Worm (Caenorhabditis elegans) whole organism, young adult: ENCODE measurements around the gene T05H10.4.

Experiments
- B0261.1 ChIP-seq: sonication (generic microtip); optimal IDR thresholded peaks from 2 replicates; lab custom pipeline; 2016; ENCODE audit warnings: mild to moderate bottlenecking, missing genetic modification characterization, moderate library complexity, missing compliant biosample characterization
- B0336.3 ChIP-seq: fragments of 200-800 bp; sonication (Bioruptor generic); IDR thresholded peaks from 2 replicates; pipeline ENCODE4 v1.3.6; 2022; ENCODE audit warnings: missing genetic modification characterization, missing compliant biosample characterization
- F37B4.10 ChIP-seq: fragments of 200-800 bp; sonication (Bioruptor generic); IDR thresholded peaks from 2 replicates; pipeline ENCODE4 v1.3.6; 2022; ENCODE audit warnings: missing genetic modification characterization, missing compliant biosample characterization
- F49E8.2 ChIP-seq: sonication (generic microtip); optimal IDR thresholded peaks from 3 replicates; lab custom pipeline; 2017; ENCODE audit warnings: missing genetic modification characterization, mild to moderate bottlenecking, missing compliant biosample characterization, antibody characterized with exemption, moderate library complexity; ENCODE audit not compliant: insufficient read depth
- F57A8.1 ChIP-seq: fragments of 200-800 bp; sonication (Bioruptor generic); optimal IDR thresholded peaks from 2 replicates; lab custom pipeline; 2018; ENCODE audit warnings: mild to moderate bottlenecking, missing genetic modification characterization, moderate library complexity, missing compliant biosample characterization
- aptf-2 ChIP-seq: fragments of 200-800 bp; sonication (Bioruptor generic); conservative IDR thresholded peaks from 2 replicates; pipeline ENCODE4 v1.3.6; 2022; ENCODE audit warnings: missing genetic modification reagents, missing genetic modification characterization, missing compliant biosample characterization
- ceh-100 ChIP-seq: fragments of 200-800 bp; sonication (Bioruptor generic); IDR thresholded peaks from 2 replicates; pipeline ENCODE4 v1.3.6; 2022; ENCODE audit warnings: missing genetic modification reagents, missing genetic modification characterization, missing compliant biosample characterization
- dpff-1 ChIP-seq: sonication (generic microtip); optimal IDR thresholded peaks from 2 replicates; lab custom pipeline; 2017; ENCODE audit warnings: mild to moderate bottlenecking, missing genetic modification characterization, missing compliant biosample characterization
- pha-4 ChIP-seq: fragments of 150-350 bp; sonication (generic microtip); optimal IDR thresholded peaks from 2 replicates; lab custom pipeline; 2014; ENCODE audit warnings: missing biosample characterization, missing genetic modification reagents, missing genetic modification characterization
- sdz-38 ChIP-seq: sonication (generic microtip); optimal IDR thresholded peaks from 2 replicates; lab custom pipeline; 2016; ENCODE audit warnings: missing genotype, missing genetic modification characterization, missing compliant biosample characterization
- snpc-1.3 ChIP-seq: sonication (generic microtip); optimal IDR thresholded peaks from 2 replicates; lab custom pipeline; 2017; ENCODE audit warnings: missing genetic modification characterization, mild to moderate bottlenecking, missing compliant biosample characterization, antibody characterized with exemption, moderate library complexity, missing genotype, missing genetic modification reagents; ENCODE audit not compliant: insufficient read depth
- snpc-4 ChIP-seq, 5 experiments: fragments of 150-350 bp in 1 of 5; sonication (generic microtip) in 4 of 5; optimal IDR thresholded peaks; 2 replicates each; lab custom pipeline; 2014 to 2018; ENCODE audit warnings: missing genetic modification characterization in 5 of 5, missing biosample characterization in 3 of 5, antibody characterized with exemption in 2 of 5, mild to moderate bottlenecking in 2 of 5, missing compliant biosample characterization in 2 of 5, missing genotype in 2 of 5, moderate library complexity in 2 of 5, missing genetic modification reagents in 1 of 5
- ztf-22 ChIP-seq: fragments of 200-800 bp; sonication (Bioruptor generic); optimal IDR thresholded peaks from 2 replicates; lab custom pipeline; 2018; ENCODE audit warnings: mild to moderate bottlenecking, missing genetic modification characterization, moderate library complexity, missing compliant biosample characterization

ce11 chrII:8015483-8015938, 37.4 kb upstream of the T05H10.4 start:
- TF ChIP-seq pha-4 (peak; percentile 14), ztf-22 (no peak), snpc-4 (GFP tag; optimal IDR thresholded peaks at IDR 0.05; lab: Kevin White, UChicago) (peak; percentile 28), snpc-4 (tag; optimal IDR thresholded peaks at IDR 0.05; lab: Kevin White, UChicago) (peak in 3 of 4 experiments; percentile 46 to 58 (median 55)), F37B4.10 (no peak), B0261.1 (no peak), aptf-2 (GFP tag; lab: Robert Waterston, UW) (peak; percentile 76; the same call in 1 of the 2 replicates), B0336.3 (GFP tag; lab: Robert Waterston, UW) (peak; percentile 54), F57A8.1 (GFP tag; lab: Kevin White, UChicago) (no peak), snpc-1.3 (tag; lab: Kevin White, UChicago) (no peak), dpff-1 (tag; lab: Kevin White, UChicago) (peak; percentile 10), F49E8.2 (tag; lab: Kevin White, UChicago) (peak; percentile 47), sdz-38 (tag; lab: Kevin White, UChicago) (no peak), ceh-100 (GFP tag; lab: Robert Waterston, UW) (peak; percentile 39; the same call in 1 of the 2 replicates)
